Fruit fly (Drosophila melanogaster) whole organism, prepupa: ENCODE measurements around the gene cdi.

Experiments
- Blimp-1 ChIP-seq: fragments of 200-800 bp; sonication (Bioruptor generic); optimal IDR thresholded peaks from 3 replicates; lab custom pipeline; 2017; ENCODE audit warnings: missing biosample characterization, missing genetic modification characterization, mild to moderate bottlenecking, moderate library complexity, missing genetic modification reagents
- CG10631 ChIP-seq: fragments of 200-800 bp; sonication (Bioruptor generic); optimal IDR thresholded peaks from 2 replicates; lab custom pipeline; 2016; ENCODE audit warnings: missing biosample characterization, missing genetic modification characterization
- CG10669 ChIP-seq: fragments of 200-800 bp; sonication (Bioruptor generic); optimal IDR thresholded peaks from 3 replicates; lab custom pipeline; 2018; ENCODE audit warnings: missing biosample characterization, mild to moderate bottlenecking, missing genetic modification characterization, moderate library complexity
- CG11294 ChIP-seq: fragments of 200-800 bp; sonication (Bioruptor generic); IDR thresholded peaks from 2 replicates; pipeline ENCODE4 v1.3.6; 2022; ENCODE audit warnings: missing biosample characterization, missing genetic modification characterization
- CG11762 ChIP-seq: fragments of 200-800 bp; sonication (Bioruptor generic); optimal IDR thresholded peaks from 3 replicates; lab custom pipeline; 2016; ENCODE audit warnings: missing biosample characterization, missing genetic modification characterization; ENCODE audit not compliant: insufficient read depth
- CG11902 ChIP-seq: fragments of 200-800 bp; sonication (Bioruptor generic); optimal IDR thresholded peaks from 3 replicates; lab custom pipeline; 2016; ENCODE audit warnings: missing biosample characterization, missing genetic modification characterization
- CG15336 ChIP-seq: fragments of 200-800 bp; sonication (Bioruptor generic); IDR thresholded peaks from 2 replicates; pipeline ENCODE4 v1.3.6; 2022; ENCODE audit warnings: missing biosample characterization, missing genetic modification characterization
- CG16779 ChIP-seq: fragments of 200-800 bp; sonication (Bioruptor generic); optimal IDR thresholded peaks from 3 replicates; lab custom pipeline; 2017; ENCODE audit warnings: missing biosample characterization, mild to moderate bottlenecking, missing genetic modification characterization
- CG3032 ChIP-seq: fragments of 200-800 bp; optimal IDR thresholded peaks from 2 replicates; lab custom pipeline; 2019; ENCODE audit warnings: missing biosample characterization, mild to moderate bottlenecking, missing genetic modification characterization, moderate library complexity
- CG32006 ChIP-seq: fragments of 200-800 bp; sonication (Bioruptor generic); optimal IDR thresholded peaks from 3 replicates; lab custom pipeline; 2017; ENCODE audit warnings: missing biosample characterization, mild to moderate bottlenecking, missing genetic modification characterization
- CG3919 ChIP-seq: fragments of 200-800 bp; sonication (Bioruptor generic); optimal IDR thresholded peaks from 3 replicates; lab custom pipeline; 2016; ENCODE audit warnings: missing biosample characterization, missing genetic modification characterization
- CG4318 ChIP-seq: fragments of 200-800 bp; sonication (Bioruptor generic); optimal IDR thresholded peaks from 3 replicates; lab custom pipeline; 2017; ENCODE audit warnings: missing biosample characterization, mild to moderate bottlenecking, missing genetic modification characterization
- CG6163 ChIP-seq: fragments of 200-800 bp; sonication (Bioruptor generic); IDR thresholded peaks from 3 replicates; pipeline ENCODE4 v1.3.6; 2022; ENCODE audit warnings: missing biosample characterization, missing genetic modification characterization
- CG6276 ChIP-seq: fragments of 200-800 bp; sonication (Bioruptor generic); optimal IDR thresholded peaks from 2 replicates; lab custom pipeline; 2017; ENCODE audit warnings: missing biosample characterization, mild to moderate bottlenecking, missing genetic modification characterization
- CG6808 ChIP-seq: fragments of 200-800 bp; sonication (Bioruptor generic); optimal IDR thresholded peaks from 3 replicates; lab custom pipeline; 2017; ENCODE audit warnings: missing biosample characterization, missing genetic modification characterization, mild to moderate bottlenecking, moderate library complexity, missing genetic modification reagents
- CG7368 ChIP-seq: fragments of 200-800 bp; sonication (Bioruptor generic); optimal IDR thresholded peaks from 3 replicates; lab custom pipeline; 2016; ENCODE audit warnings: missing biosample characterization, missing genetic modification characterization
- CG8119 ChIP-seq: fragments of 200-800 bp; sonication (Bioruptor generic); IDR thresholded peaks from 3 replicates; pipeline ENCODE4 v1.3.6; 2022; ENCODE audit warnings: missing biosample characterization, missing genetic modification characterization
- CG8319 ChIP-seq: fragments of 200-800 bp; sonication (Bioruptor generic); optimal IDR thresholded peaks from 3 replicates; lab custom pipeline; 2016; ENCODE audit warnings: missing biosample characterization, missing genetic modification characterization
- CG8632 ChIP-seq: fragments of 200-800 bp; sonication (Bioruptor generic); optimal IDR thresholded peaks from 3 replicates; lab custom pipeline; 2016; ENCODE audit warnings: missing biosample characterization, missing genetic modification characterization
- Eip75B ChIP-seq: fragments of 200-800 bp; sonication (Bioruptor generic); optimal IDR thresholded peaks from 3 replicates; lab custom pipeline; 2016; ENCODE audit warnings: missing biosample characterization, missing genetic modification characterization
- Eip78C ChIP-seq: fragments of 200-800 bp; sonication (Bioruptor generic); peaks from one replicate; lab custom pipeline; 2016; ENCODE audit warnings: missing biosample characterization, missing genetic modification characterization
- Ets21C ChIP-seq: fragments of 200-800 bp; sonication (Bioruptor generic); optimal IDR thresholded peaks from 3 replicates; lab custom pipeline; 2016; ENCODE audit warnings: missing biosample characterization, missing genetic modification characterization
- Gug ChIP-seq: fragments of 200-800 bp; sonication (Bioruptor generic); IDR thresholded peaks from 2 replicates; pipeline ENCODE4 v1.3.6; 2022; ENCODE audit warnings: missing biosample characterization, missing genetic modification characterization
- Met ChIP-seq: fragments of 200-800 bp; sonication (Bioruptor generic); optimal IDR thresholded peaks from 3 replicates; lab custom pipeline; 2016; ENCODE audit warnings: missing biosample characterization, missing genetic modification characterization
- OdsH ChIP-seq: fragments of 200-800 bp; sonication (Bioruptor generic); optimal IDR thresholded peaks from 3 replicates; lab custom pipeline; 2016; ENCODE audit warnings: missing biosample characterization, missing genetic modification characterization
- Sox102F ChIP-seq: fragments of 200-800 bp; sonication (Bioruptor generic); optimal IDR thresholded peaks from 2 replicates; lab custom pipeline; 2016; ENCODE audit warnings: missing biosample characterization, mild to moderate bottlenecking, missing genetic modification characterization
- Sox14 ChIP-seq: fragments of 200-800 bp; sonication (Bioruptor generic); optimal IDR thresholded peaks from 3 replicates; lab custom pipeline; 2016; ENCODE audit warnings: missing biosample characterization, missing genetic modification characterization
- achi ChIP-seq: fragments of 200-800 bp; sonication (Bioruptor generic); optimal IDR thresholded peaks from 3 replicates; lab custom pipeline; 2016; ENCODE audit warnings: missing biosample characterization, missing genetic modification characterization
- cyc ChIP-seq: fragments of 200-800 bp; sonication (Bioruptor generic); optimal IDR thresholded peaks from 3 replicates; lab custom pipeline; 2016; ENCODE audit warnings: missing biosample characterization, missing genetic modification characterization
- dsx ChIP-seq: fragments of 200-800 bp; optimal IDR thresholded peaks from 3 replicates; lab custom pipeline; 2019; ENCODE audit warnings: missing biosample characterization, mild to moderate bottlenecking, missing genetic modification characterization, moderate library complexity; ENCODE audit not compliant: poor library complexity, severe bottlenecking
- eg ChIP-seq: fragments of 200-800 bp; sonication (Bioruptor generic); IDR thresholded peaks from 3 replicates; pipeline ENCODE4 v1.3.6; 2022; ENCODE audit warnings: missing biosample characterization, missing genetic modification characterization
- esn ChIP-seq: fragments of 200-800 bp; sonication (Bioruptor generic); optimal IDR thresholded peaks from 2 replicates; lab custom pipeline; 2016; ENCODE audit warnings: missing biosample characterization, mild to moderate bottlenecking, missing genetic modification characterization, moderate library complexity
- fkh ChIP-seq: fragments of 200-800 bp; sonication (Bioruptor generic); optimal IDR thresholded peaks from 3 replicates; lab custom pipeline; 2017; ENCODE audit warnings: missing biosample characterization, mild to moderate bottlenecking, missing genetic modification characterization, moderate library complexity
- lz ChIP-seq: fragments of 200-800 bp; sonication (Bioruptor generic); optimal IDR thresholded peaks from 3 replicates; lab custom pipeline; 2016; ENCODE audit warnings: missing biosample characterization, missing genetic modification characterization
- net ChIP-seq: fragments of 200-800 bp; sonication (Bioruptor generic); optimal IDR thresholded peaks from 3 replicates; lab custom pipeline; 2016; ENCODE audit warnings: missing biosample characterization, missing genetic modification characterization
- pdm3 ChIP-seq: fragments of 200-800 bp; sonication (Bioruptor generic); optimal IDR thresholded peaks from 3 replicates; lab custom pipeline; 2016; ENCODE audit warnings: missing biosample characterization, missing genetic modification characterization
- ss ChIP-seq, 2 experiments: fragments of 200-800 bp; sonication (Bioruptor generic); optimal IDR thresholded peaks; 2 replicates in 1 of 2; 3 replicates in 1 of 2; lab custom pipeline; 2017 to 2018; ENCODE audit warnings: mild to moderate bottlenecking in 2 of 2, missing biosample characterization in 2 of 2, missing genetic modification characterization in 2 of 2, moderate library complexity in 1 of 2
- svp ChIP-seq: fragments of 200-800 bp; sonication (Bioruptor generic); peaks from one replicate; lab custom pipeline; 2016; ENCODE audit warnings: missing biosample characterization, missing genetic modification characterization
- topi ChIP-seq: fragments of 200-800 bp; sonication (Bioruptor generic); optimal IDR thresholded peaks from 3 replicates; lab custom pipeline; 2016; ENCODE audit warnings: missing biosample characterization, missing genetic modification characterization
- vri ChIP-seq: fragments of 200-800 bp; sonication (Bioruptor generic); optimal IDR thresholded peaks from 3 replicates; lab custom pipeline; 2016; ENCODE audit warnings: missing biosample characterization, mild to moderate bottlenecking, missing genetic modification characterization

cdi gene

DNA sequence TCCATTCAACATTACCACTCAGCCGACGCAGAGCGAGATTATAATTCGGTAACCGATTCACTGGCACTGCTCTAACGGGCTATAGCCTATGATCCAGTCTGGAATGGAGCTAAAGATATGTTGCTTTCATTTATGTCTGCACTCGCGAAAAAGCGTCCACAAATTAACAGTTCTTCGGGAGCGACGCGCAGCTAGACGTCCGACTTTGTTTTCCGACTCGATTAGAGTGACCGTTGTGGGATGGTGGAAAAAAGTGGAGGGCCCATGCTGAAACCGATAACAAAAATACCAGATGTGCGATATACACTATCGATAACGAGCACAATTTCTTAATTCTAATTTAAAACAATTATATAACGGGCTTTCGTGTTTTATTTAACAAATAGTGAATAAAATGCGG, at the start of gene cdi:
Gene cdi (minus strand): TSS at position 232 of the 400 bp plus-strand sequence.
- TF ChIP-seq dsx (GFP tag; lab: Kevin White, UChicago) (peak; percentile 54), vri (GFP tag; lab: Kevin White, UChicago) (peak; percentile 60), topi (GFP tag; lab: Kevin White, UChicago) (peak; percentile 10), esn (GFP tag; lab: Kevin White, UChicago) (peak; percentile 25), CG11902 (GFP tag; lab: Kevin White, UChicago) (no peak), eg (GFP tag; lab: Robert Waterston, UW) (0 out of 3 replicates have a peak, but pooled peaks have one; percentile 11), CG16779 (tag; lab: Kevin White, UChicago) (peak; percentile 11), CG15336 (GFP tag; lab: Robert Waterston, UW) (peak; percentile 36; the same call in 1 of the 2 replicates), CG6276 (GFP tag; lab: Kevin White, UChicago) (no peak), fkh (GFP tag; lab: Kevin White, UChicago) (no peak), CG3919 (GFP tag; lab: Kevin White, UChicago) (peak; percentile 27), Sox102F (GFP tag; lab: Kevin White, UChicago) (peak; percentile 28), CG6808 (peak; percentile 20), Eip78C (GFP tag; lab: Kevin White, UChicago) (peak; percentile 67), CG3032 (tag; lab: Kevin White, UChicago) (no peak), ss (GFP tag; optimal IDR thresholded peaks at IDR 0.05; lab: Kevin White, UChicago) (peak in 1 of 2 experiments; percentile 5), CG8632 (GFP tag; lab: Kevin White, UChicago) (no peak), CG10669 (GFP tag; lab: Kevin White, UChicago) (no peak), Ets21C (no peak), CG6163 (GFP tag; lab: Robert Waterston, UW) (peak; percentile 49; the same call in 2 of the 3 replicates), Sox14 (GFP tag; lab: Kevin White, UChicago) (peak; percentile 33), Blimp-1 (GFP tag; lab: Kevin White, UChicago) (no peak), CG8119 (0 out of 3 replicates have a peak, but pooled peaks have one; percentile 24), CG11294 (GFP tag; lab: Robert Waterston, UW) (no peak), net (GFP tag; lab: Kevin White, UChicago) (no peak), Met (GFP tag; lab: Kevin White, UChicago) (no peak), CG7368 (no peak), lz (GFP tag; lab: Kevin White, UChicago) (peak; percentile 12), Gug (GFP tag; lab: Robert Waterston, UW) (no peak)

DNA sequence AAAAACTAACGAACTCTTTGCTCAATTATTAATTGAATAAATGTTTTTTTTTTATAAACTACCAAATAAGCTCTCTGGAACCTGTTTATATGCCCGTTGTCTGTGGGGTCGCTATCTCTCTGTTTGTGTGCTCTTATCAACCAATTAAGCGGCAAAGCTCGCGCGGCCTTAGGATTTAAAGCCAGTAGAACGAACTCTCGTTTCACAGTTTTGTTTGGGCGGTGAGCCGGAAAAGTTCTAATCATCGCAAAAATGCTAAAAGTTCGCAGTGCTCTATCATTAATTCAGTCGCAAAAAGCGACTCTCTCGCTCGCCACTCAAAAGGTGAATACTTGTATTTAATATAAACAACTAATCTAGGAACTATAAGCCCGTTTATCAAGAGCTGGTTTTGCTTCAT, 40.9 kb upstream of the cdi start, which contains the start of gene Cyp12a4:
Gene Cyp12a4 (plus strand): TSS at position 202 of the 400 bp plus-strand sequence.
- peak; percentile 11 for TF ChIP-seq vri (GFP tag; lab: Kevin White, UChicago)
- TF ChIP-seq OdsH (GFP tag; lab: Kevin White, UChicago), result no peak

DNA sequence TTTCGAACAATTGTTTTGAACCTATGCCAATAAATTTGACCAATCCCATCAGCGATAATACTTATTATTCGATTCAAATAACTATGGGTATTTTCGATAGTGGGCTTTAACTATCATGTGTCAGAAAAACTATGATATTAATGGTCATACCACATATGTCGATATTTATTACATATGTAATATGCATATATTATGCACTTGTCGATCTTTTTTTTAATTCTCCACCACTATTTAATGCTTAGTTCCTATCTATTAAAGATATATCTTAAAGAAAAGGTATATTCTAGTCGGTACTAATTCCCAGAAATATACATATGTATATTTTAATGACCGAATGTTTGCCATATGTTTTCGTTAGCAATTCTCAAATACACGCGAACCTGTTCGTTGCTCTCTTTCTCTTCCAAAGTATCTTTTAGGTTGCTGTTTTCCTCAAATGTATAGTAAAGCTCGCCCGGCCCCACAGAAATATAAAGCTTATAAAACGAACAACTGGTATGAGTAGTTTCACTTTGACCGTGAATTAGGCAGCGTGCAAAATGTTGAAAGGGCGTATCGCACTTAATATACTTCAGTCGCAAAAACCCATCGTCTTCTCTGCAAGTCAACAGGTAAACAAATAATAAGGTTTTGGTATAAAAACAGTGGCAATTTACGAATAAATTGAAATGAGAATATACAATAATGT, 38.2 kb upstream of the cdi start, which contains the start of gene Cyp12a5:
Gene Cyp12a5 (plus strand): TSS at position 503 of the 688 bp plus-strand sequence.
- no peak for TF ChIP-seq CG11762 (GFP tag; lab: Kevin White, UChicago)
- TF ChIP-seq lz (GFP tag; lab: Kevin White, UChicago), result no peak
- no peak for TF ChIP-seq svp (GFP tag; lab: Kevin White, UChicago)
- no peak for TF ChIP-seq Sox14 (GFP tag; lab: Kevin White, UChicago)

DNA sequence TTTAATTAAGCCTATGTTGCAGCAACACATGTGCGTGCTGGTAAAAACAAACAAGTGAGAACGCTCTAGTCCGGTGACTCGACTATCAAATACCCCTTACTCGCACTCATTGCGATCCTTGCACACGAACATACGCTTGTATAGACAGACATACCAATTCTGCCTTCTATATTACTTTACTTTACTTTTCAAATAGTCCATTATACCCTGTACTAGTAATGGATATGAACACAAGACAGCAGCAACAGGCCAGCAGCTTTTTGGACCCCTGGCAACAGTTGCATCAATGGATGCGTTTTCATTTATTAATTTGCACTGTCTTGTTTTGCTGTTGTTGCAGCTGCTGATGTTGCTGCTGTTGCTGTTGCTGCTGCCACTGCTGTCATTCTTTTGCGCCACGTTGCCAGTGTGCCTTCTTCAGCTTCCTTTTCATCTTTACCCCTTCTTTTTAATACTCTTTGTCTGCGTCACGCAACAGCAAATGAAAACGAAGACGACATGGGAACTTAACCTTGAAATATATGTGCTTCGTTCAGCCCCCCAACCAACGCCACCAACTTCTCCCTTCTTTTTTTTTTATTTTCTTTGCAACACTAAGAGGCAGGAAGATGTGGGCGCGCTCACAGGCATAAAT, 24.6 kb upstream of the cdi start:
- peak; percentile 71 for TF ChIP-seq CG11294 (GFP tag; lab: Robert Waterston, UW)
- TF ChIP-seq CG6276 (GFP tag; lab: Kevin White, UChicago), result peak; percentile 61
- TF ChIP-seq Sox14 (GFP tag; lab: Kevin White, UChicago), result peak; percentile 88
- peak; percentile 90 for TF ChIP-seq dsx (GFP tag; lab: Kevin White, UChicago)
- peak; percentile 83 for TF ChIP-seq CG8632 (GFP tag; lab: Kevin White, UChicago)
- peak; percentile 90 for TF ChIP-seq CG10631 (GFP tag; lab: Kevin White, UChicago)
- peak; percentile 85 for TF ChIP-seq achi (GFP tag; lab: Kevin White, UChicago)
- peak; percentile 47 for TF ChIP-seq CG4318 (GFP tag; lab: Kevin White, UChicago)
- peak; percentile 82 for TF ChIP-seq net (GFP tag; lab: Kevin White, UChicago)
- peak; percentile 90 for TF ChIP-seq Met (GFP tag; lab: Kevin White, UChicago)
- TF ChIP-seq CG11902 (GFP tag; lab: Kevin White, UChicago), result peak; percentile 75
- peak; percentile 65 for TF ChIP-seq CG11762 (GFP tag; lab: Kevin White, UChicago)
- peak; percentile 90 for TF ChIP-seq Eip75B (GFP tag; lab: Kevin White, UChicago)
- TF ChIP-seq Ets21C, result peak; percentile 79
- TF ChIP-seq cyc, result peak; percentile 86
- TF ChIP-seq CG15336 (GFP tag; lab: Robert Waterston, UW), result peak; percentile 86
- TF ChIP-seq pdm3 (GFP tag; lab: Kevin White, UChicago), result peak; percentile 90
- peak; percentile 88 for TF ChIP-seq OdsH (GFP tag; lab: Kevin White, UChicago)
- peak; percentile 82 for TF ChIP-seq CG8319 (GFP tag; lab: Kevin White, UChicago)
- TF ChIP-seq CG32006, result peak; percentile 77
